Worm (Caenorhabditis elegans): ENCODE measurements around the gene cdh-5.
A peak's percentile ranks its signal among the peaks of the same experiment; 100 is the strongest.

The cdh-5 gene

DNA sequence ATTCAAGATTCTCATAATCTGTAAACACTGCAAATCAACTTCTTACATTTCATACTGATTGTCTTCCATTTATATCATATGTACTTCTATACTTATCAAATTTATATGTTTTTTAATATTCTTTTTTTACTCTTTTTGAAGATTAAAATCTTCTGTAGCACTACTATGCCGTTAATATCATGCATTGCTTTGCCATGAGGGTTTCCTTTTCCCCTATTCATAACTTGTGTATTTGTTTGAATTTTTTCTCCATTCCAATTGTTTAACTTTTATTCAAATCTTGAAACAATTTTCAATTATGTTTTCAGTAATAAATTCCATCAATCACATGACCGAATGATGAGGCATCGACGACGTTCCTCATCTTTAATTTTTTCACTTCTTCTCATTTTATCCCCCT is at the start of gene cdh-5:
Gene cdh-5 (plus strand): TSS at position 301 of the 400 bp plus-strand sequence.
- TF ChIP-seq tbx-37 (GFP tag; conservative IDR thresholded peaks at IDR 0.05) (no peak), sea-1 (GFP tag; conservative IDR thresholded peaks at IDR 0.05) (no peak), hnd-1 (tag; optimal IDR thresholded peaks at IDR 0.05) (no peak), flt-1 (GFP tag; IDR thresholded peaks at IDR 0.05) (no peak), ceh-13 (GFP tag; optimal IDR thresholded peaks at IDR 0.05) (no peak), ama-1 (optimal IDR thresholded peaks at IDR 0.05) (no peak), hmbx-1 (tag; optimal IDR thresholded peaks at IDR 0.05) (no peak), scrt-1 (GFP tag; IDR thresholded peaks at IDR 0.05) (no peak)

DNA sequence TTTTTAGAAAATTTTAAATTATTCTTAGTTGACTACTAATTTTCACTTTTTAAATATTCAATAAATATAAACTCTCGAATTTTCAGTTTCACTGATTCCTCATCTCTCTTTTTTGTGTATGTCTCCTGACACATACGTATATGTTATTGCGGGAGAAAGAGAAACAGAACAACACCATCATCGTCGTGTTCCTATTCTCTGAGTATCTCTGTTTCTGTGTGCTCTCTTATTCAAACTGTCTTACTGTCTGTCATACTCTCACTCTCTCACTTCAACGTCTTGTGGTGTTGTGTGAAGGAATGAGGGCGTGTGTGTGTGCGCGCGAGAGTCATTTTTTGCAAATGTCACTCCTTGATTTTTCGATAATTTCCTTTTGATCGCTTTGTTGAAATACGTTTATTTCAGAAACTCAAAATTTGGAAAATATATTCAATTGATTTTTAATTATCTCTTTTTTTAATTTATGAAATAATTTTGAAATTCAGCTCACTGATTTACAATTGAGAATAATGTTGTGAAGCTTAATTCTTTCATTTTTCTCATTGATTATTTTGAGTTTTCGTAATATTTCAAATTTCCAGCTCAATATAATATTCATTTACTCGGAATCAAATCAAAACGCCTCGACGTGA is 48.5 kb upstream of the cdh-5 start, which contains the start of gene lin-49:
Gene lin-49 (plus strand): TSS at position 582 of the 632 bp plus-strand sequence.
- TF ChIP-seq hmg-4 (GFP tag; optimal IDR thresholded peaks at IDR 0.05) (no peak), hnd-1 (tag; optimal IDR thresholded peaks at IDR 0.05) (no peak), scrt-1 (GFP tag; IDR thresholded peaks at IDR 0.05) (no peak), tbx-11 (GFP tag; IDR thresholded peaks at IDR 0.05) (no peak), pes-1 (GFP tag; IDR thresholded peaks at IDR 0.05) (no peak), aly-1 (tag; optimal IDR thresholded peaks at IDR 0.05) (no peak), ceh-13 (GFP tag; optimal IDR thresholded peaks at IDR 0.05) (no peak), hmbx-1 (tag; optimal IDR thresholded peaks at IDR 0.05) (no peak), ama-1 (optimal IDR thresholded peaks at IDR 0.05) (no peak), tra-4 (tag; optimal IDR thresholded peaks at IDR 0.05) (no peak), F13C5.2 (tag; optimal IDR thresholded peaks at IDR 0.05) (no peak), B0310.2 (tag; optimal IDR thresholded peaks at IDR 0.05) (no peak), tbx-37 (GFP tag; conservative IDR thresholded peaks at IDR 0.05) (no peak), ets-7 (tag; optimal IDR thresholded peaks at IDR 0.05) (no peak), sea-1 (GFP tag; conservative IDR thresholded peaks at IDR 0.05) (no peak)

DNA sequence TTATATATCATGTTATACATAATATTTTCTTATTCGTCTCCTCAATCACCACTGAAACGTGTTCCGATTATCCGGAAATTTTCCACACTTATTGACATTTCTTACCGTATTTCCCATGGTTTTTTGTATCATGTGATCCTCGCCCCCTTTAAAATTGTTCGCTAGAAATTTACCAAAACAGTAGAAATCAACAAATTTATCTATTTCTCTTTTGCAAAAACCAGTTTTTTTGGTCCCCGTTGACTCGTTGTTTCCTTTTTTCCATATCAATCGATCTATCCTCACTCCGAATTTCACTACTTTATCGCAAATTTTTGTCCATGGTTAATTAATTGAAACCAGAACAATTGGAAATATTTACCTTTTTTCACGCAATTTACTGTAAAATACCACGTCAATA is 43.0 kb upstream of the cdh-5 start:
- TF ChIP-seq B0310.2 (tag; optimal IDR thresholded peaks at IDR 0.05): no peak
- TF ChIP-seq flt-1 (GFP tag; IDR thresholded peaks at IDR 0.05): no peak
- no peak for TF ChIP-seq ceh-36 (tag; optimal IDR thresholded peaks at IDR 0.05)
- TF ChIP-seq F13C5.2 (tag; optimal IDR thresholded peaks at IDR 0.05): no peak
- TF ChIP-seq pes-1 (GFP tag; IDR thresholded peaks at IDR 0.05): no peak
- no peak for TF ChIP-seq ets-7 (tag; optimal IDR thresholded peaks at IDR 0.05)
- TF ChIP-seq ama-1 (optimal IDR thresholded peaks at IDR 0.05): no peak
- no peak for TF ChIP-seq tbx-37 (GFP tag; conservative IDR thresholded peaks at IDR 0.05)
- TF ChIP-seq aly-1 (tag; optimal IDR thresholded peaks at IDR 0.05): no peak

DNA sequence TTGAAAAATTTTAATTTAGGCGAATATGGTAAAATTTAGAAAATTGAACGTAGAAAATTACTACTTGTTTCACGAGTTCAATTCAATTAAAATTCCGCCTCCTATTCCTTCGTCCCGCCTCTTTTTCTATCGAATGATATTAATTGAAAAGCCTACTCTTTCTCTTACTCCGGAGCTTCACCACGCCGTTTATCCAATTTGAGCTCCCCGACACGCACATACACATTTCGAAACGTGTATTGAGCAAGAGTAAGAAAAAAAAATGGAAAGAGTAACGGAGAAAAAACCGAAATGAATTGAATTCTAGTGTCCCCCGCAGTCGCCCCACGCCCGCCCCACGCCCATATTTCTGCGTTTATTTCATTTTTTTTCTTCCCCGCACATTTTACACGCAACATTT is 42.4 kb upstream of the cdh-5 start:
- no peak for TF ChIP-seq ama-1 (optimal IDR thresholded peaks at IDR 0.05)
- TF ChIP-seq ceh-13 (GFP tag; optimal IDR thresholded peaks at IDR 0.05): no peak
- TF ChIP-seq hmbx-1 (tag; optimal IDR thresholded peaks at IDR 0.05): no peak
- TF ChIP-seq tbx-11 (GFP tag; IDR thresholded peaks at IDR 0.05): no peak
- no peak for TF ChIP-seq ceh-36 (tag; optimal IDR thresholded peaks at IDR 0.05)
- no peak for TF ChIP-seq tbx-37 (GFP tag; conservative IDR thresholded peaks at IDR 0.05)
- no peak for TF ChIP-seq tra-4 (tag; optimal IDR thresholded peaks at IDR 0.05)
- TF ChIP-seq scrt-1 (GFP tag; IDR thresholded peaks at IDR 0.05): no peak
- no peak for TF ChIP-seq F13C5.2 (tag; optimal IDR thresholded peaks at IDR 0.05)
- TF ChIP-seq B0310.2 (tag; optimal IDR thresholded peaks at IDR 0.05): no peak

DNA sequence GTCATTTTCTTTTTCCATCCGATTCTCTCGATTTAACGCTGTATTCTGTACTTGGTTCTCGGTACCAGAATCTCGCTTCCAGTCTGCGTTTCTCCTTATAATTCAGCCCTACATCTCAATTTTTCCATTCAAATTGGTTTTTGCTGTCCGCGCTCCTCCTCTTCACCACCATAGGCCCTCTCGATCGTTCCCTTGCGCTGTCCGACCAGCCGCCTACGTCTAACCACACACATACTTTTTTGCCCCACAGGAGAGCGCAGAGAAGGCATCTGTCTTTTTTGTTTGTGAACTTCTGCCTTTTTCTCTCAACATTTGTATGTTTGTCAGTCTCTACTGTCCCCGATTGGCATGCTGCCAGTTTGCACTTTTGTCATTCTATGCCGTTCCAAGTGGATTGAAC is 41.4 kb upstream of the cdh-5 start, which contains the start of gene F42A9.11:
Gene F42A9.11 (plus strand): TSS at position 310 of the 400 bp plus-strand sequence.
- TF ChIP-seq hmg-4 (GFP tag; optimal IDR thresholded peaks at IDR 0.05): peak; percentile 12
- TF ChIP-seq aly-1 (tag; optimal IDR thresholded peaks at IDR 0.05): peak; percentile 40
- TF ChIP-seq tbx-11 (GFP tag; IDR thresholded peaks at IDR 0.05): no peak

DNA sequence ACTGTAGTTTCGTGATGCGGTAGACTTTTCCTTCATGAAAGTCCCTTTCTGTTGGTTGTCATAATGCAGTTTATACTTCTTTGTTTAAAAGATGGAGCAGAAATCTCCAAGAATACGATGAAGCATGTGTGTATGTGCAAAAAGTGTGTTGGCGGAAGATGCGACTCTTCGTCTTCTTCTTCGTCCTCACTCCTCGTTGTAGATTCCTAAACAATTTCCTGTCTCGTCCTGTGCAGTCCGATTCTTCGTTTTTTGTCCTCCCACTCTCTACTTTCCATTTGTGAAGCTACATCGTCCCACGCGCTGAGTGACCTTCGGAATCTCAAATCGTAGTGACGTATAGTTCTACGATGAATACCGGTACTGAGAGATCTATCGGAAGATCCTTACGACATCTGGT is 40.5 kb upstream of the cdh-5 start:
- TF ChIP-seq tra-4 (tag; optimal IDR thresholded peaks at IDR 0.05): no peak
- TF ChIP-seq scrt-1 (GFP tag; IDR thresholded peaks at IDR 0.05): no peak

DNA sequence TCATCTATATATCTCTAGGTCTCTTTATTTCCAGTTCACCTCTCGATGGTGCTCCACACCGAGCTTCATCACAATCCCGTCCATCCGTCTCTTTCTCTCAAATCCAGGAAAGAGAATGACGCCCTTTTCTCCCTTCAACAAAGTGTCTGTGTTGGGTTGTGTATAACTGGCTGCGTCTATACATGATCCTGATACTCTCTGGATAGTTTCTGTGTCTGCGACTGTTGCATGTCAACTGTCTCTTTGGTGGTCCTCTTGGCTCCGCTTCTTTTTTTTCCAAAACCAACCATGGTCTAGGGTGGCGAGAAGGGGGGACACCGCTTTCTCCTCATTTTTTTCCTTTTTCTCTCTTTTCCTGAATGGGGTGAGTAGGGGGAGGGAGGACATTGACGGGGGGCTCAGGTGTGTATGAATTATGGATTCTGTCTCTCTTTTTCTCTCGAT is 39.1 kb upstream of the cdh-5 start:
- no peak for TF ChIP-seq hmg-4 (GFP tag; optimal IDR thresholded peaks at IDR 0.05)
- TF ChIP-seq tra-4 (tag; optimal IDR thresholded peaks at IDR 0.05): no peak
- no peak for TF ChIP-seq ceh-13 (GFP tag; optimal IDR thresholded peaks at IDR 0.05)
- 0 out of 2 replicates have a peak, but pooled peaks have one; percentile 43 for TF ChIP-seq tbx-11 (GFP tag; IDR thresholded peaks at IDR 0.05)

DNA sequence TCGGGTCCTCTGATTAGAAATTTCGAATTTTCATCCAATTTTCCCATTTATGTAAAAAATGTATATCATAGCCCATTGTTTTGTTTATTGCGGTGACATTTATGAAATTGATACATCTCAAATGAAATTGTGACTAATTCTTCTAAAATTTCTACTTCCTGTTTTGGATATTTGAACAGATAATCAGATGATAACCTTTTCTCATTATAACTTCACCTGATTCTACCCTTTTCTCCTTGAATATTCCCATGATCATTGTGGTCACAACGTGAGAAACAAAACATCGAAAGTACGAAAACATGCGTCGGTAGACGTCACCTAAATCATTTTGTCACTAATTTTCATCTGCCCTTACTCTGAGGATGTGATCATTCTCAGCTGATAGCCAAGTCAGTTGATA is 38.5 kb upstream of the cdh-5 start:
- TF ChIP-seq hmbx-1 (tag; optimal IDR thresholded peaks at IDR 0.05) (no peak), pes-1 (GFP tag; IDR thresholded peaks at IDR 0.05) (no peak), ceh-13 (GFP tag; optimal IDR thresholded peaks at IDR 0.05) (no peak), aly-1 (tag; optimal IDR thresholded peaks at IDR 0.05) (no peak), scrt-1 (GFP tag; IDR thresholded peaks at IDR 0.05) (no peak), ets-7 (tag; optimal IDR thresholded peaks at IDR 0.05) (no peak)

DNA sequence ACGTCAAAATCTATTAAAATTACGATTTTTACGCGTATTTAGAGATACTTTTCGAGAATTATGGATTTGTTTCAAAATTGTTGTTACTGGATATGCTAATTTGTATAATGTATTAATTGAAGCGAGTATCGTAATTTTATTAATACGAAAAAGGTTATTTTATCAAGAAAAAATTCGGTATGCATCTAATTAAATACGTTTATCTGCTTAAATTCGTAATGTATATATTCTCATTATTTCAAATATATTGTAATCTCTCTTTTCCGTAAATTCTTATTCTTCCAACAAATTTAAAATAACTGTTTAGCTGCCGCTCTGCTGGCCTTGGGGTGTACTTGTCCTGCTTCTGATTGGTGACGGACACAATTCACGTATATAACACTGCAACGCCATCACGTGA is 37.7 kb upstream of the cdh-5 start, which contains the start of gene dgk-4:
Gene dgk-4 (plus strand): TSS at position 301 of the 400 bp plus-strand sequence.
- TF ChIP-seq tbx-11 (GFP tag; IDR thresholded peaks at IDR 0.05) (no peak), hmg-4 (GFP tag; optimal IDR thresholded peaks at IDR 0.05) (no peak), scrt-1 (GFP tag; IDR thresholded peaks at IDR 0.05) (no peak), pes-1 (GFP tag; IDR thresholded peaks at IDR 0.05) (no peak), hmbx-1 (tag; optimal IDR thresholded peaks at IDR 0.05) (no peak), sea-1 (GFP tag; conservative IDR thresholded peaks at IDR 0.05) (no peak), B0310.2 (tag; optimal IDR thresholded peaks at IDR 0.05) (no peak), ceh-36 (tag; optimal IDR thresholded peaks at IDR 0.05) (no peak), hnd-1 (tag; optimal IDR thresholded peaks at IDR 0.05) (no peak)

Measured in whole organism, early embryonic.